Fruit fly (Drosophila melanogaster) S2 (cell line): ENCODE data around the gene Mlc2.

ENCODE experiments used
- CG8478 ChIP-seq: fragments of >200 bp; optimal IDR thresholded peaks from 2 replicates; lab custom pipeline; 2018
- CTCF ChIP-seq, 2 experiments: fragments of >200 bp; optimal IDR thresholded peaks; 2 replicates each; lab custom pipeline; 2018

dm6 chr3R:30151300-30152109 lies 22.8 kb downstream of the Mlc2 start, which contains the start of gene CG15529:
- no peak for TF ChIP-seq CG8478
- no peak for TF ChIP-seq CTCF (optimal IDR thresholded peaks at IDR 0.05; lab: Kevin White, UChicago)
